Worm (Caenorhabditis elegans) whole organism, L4 larva: ENCODE measurements around the gene hum-5.
A peak's percentile ranks its signal among the peaks of the same experiment; 100 is the strongest.

ENCODE experiments used
- egl-27 ChIP-seq: sonication (generic microtip); optimal IDR thresholded peaks from 3 replicates; lab custom pipeline; 2017; ENCODE audit warnings: missing biosample characterization, missing genetic modification reagents, missing genetic modification characterization
- hif-1 ChIP-seq, 2 experiments: sonication (generic microtip); optimal IDR thresholded peaks; 2 replicates each; lab custom pipeline; 2016 to 2017; ENCODE audit warnings: missing compliant biosample characterization in 2 of 2, missing genetic modification characterization in 2 of 2, missing genetic modification reagents in 2 of 2, missing genotype in 2 of 2, mild to moderate bottlenecking in 1 of 2
- lim-7 ChIP-seq: fragments of 200-800 bp; sonication (Bioruptor generic); IDR thresholded peaks from 2 replicates; pipeline ENCODE4 v1.3.6; 2022; ENCODE audit warnings: missing genetic modification characterization, missing compliant biosample characterization
- mep-1 ChIP-seq: fragments of 150-350 bp; sonication (generic microtip); optimal IDR thresholded peaks from 3 replicates; lab custom pipeline; 2014; ENCODE audit warnings: missing biosample characterization, missing genetic modification characterization
- nhr-28 ChIP-seq: fragments of 150-350 bp; optimal IDR thresholded peaks from 2 replicates; lab custom pipeline; 2014; ENCODE audit warnings: missing biosample characterization, missing genetic modification characterization
- unc-130 ChIP-seq: sonication (generic microtip); optimal IDR thresholded peaks from 2 replicates; lab custom pipeline; 2016; ENCODE audit warnings: missing genetic modification reagents, missing genetic modification characterization, missing compliant biosample characterization
- unc-62 ChIP-seq, 3 experiments: fragments of 150-350 bp in 1 of 3; sonication (generic microtip); optimal IDR thresholded peaks in 2 of 3; peaks in 1 of 3; 1 replicate in 1 of 3; 2 replicates in 2 of 3; lab custom pipeline; 2014 to 2017; ENCODE audit warnings: missing biosample characterization in 3 of 3, missing genetic modification characterization in 3 of 3, missing genetic modification reagents in 3 of 3, missing genotype in 1 of 3
- zag-1 ChIP-seq: fragments of 150-350 bp; optimal IDR thresholded peaks from 2 replicates; lab custom pipeline; 2014; ENCODE audit warnings: missing biosample characterization, missing genetic modification characterization

- TF ChIP-seq hif-1 (tag; optimal IDR thresholded peaks at IDR 0.05; lab: Kevin White, UChicago) (peak in 1 of 2 experiments; percentile 54), unc-62 (GFP tag; optimal IDR thresholded peaks at IDR 0.05 in 1 of 2; lab: Kevin White, UChicago) (peak in 1 of 2 experiments; percentile 44), unc-62 (tag; optimal IDR thresholded peaks at IDR 0.05; lab: Kevin White, UChicago) (no peak), lim-7 (GFP tag; lab: Robert Waterston, UW) (no peak), unc-130 (no peak), mep-1 (peak; percentile 79), egl-27 (tag; lab: Kevin White, UChicago) (no peak), nhr-28 (tag; lab: Kevin White, UChicago) (peak; percentile 37), zag-1 (tag; lab: Kevin White, UChicago) (no peak)
These were observed 56.5 kb downstream of the hum-5 start for ce11 chrIII:3979980-3980631.
